Fruit fly (Drosophila melanogaster): Measurements from ENCODE around the gene Skel.
A peak's percentile ranks its signal among the peaks of the same experiment; 100 is the strongest.

The Skel gene

dm6 chr3R:10664942-10665341 is 21.8 kb upstream of the Skel start (continued):
- no peak for TF ChIP-seq corto (GFP tag; optimal IDR thresholded peaks at IDR 0.05)
- peak; percentile 31 for TF ChIP-seq CG8290 (GFP tag; optimal IDR thresholded peaks at IDR 0.05)
- peak in 1 of 2 experiments; percentile 65 for TF ChIP-seq CG8290 (tag; optimal IDR thresholded peaks at IDR 0.05)
- TF ChIP-seq gsb (GFP tag; IDR thresholded peaks at IDR 0.05): peak; percentile 39; the same call in 1 of the 2 replicates
- TF ChIP-seq CG1024 (GFP tag; IDR thresholded peaks at IDR 0.05): peak; percentile 42; the same call in 1 of the 2 replicates
- 0 out of 2 replicates have a peak, but pooled peaks have one; percentile 22 for TF ChIP-seq Atf6 (GFP tag; IDR thresholded peaks at IDR 0.05)
- no peak for TF ChIP-seq CG14441 (GFP tag; IDR thresholded peaks at IDR 0.05)
- peak; percentile 23 to 60 for TF ChIP-seq bsh (GFP tag; optimal IDR thresholded peaks at IDR 0.05)
- TF ChIP-seq Adf1 (GFP tag; IDR thresholded peaks at IDR 0.05): peak; percentile 43; the same call in 1 of the 2 replicates
- no peak for TF ChIP-seq E2f2 (GFP tag; IDR thresholded peaks at IDR 0.05)
- TF ChIP-seq tll (GFP tag; optimal IDR thresholded peaks at IDR 0.05): no peak
- TF ChIP-seq CG14860 (GFP tag; IDR thresholded peaks at IDR 0.05; ENCODE audit: partially characterized antibody): no peak
- peak; percentile 55 for TF ChIP-seq CG13775 (GFP tag; optimal IDR thresholded peaks at IDR 0.05)
- peak; percentile 54 for TF ChIP-seq Hmr (GFP tag; optimal IDR thresholded peaks at IDR 0.05)
- peak; percentile 47 for TF ChIP-seq grau (tag; optimal IDR thresholded peaks at IDR 0.05)
- TF ChIP-seq CG15011 (GFP tag; optimal IDR thresholded peaks at IDR 0.05): no peak
- TF ChIP-seq amos (GFP tag; IDR thresholded peaks at IDR 0.05; ENCODE audit: partially characterized antibody): no peak
- peak; percentile 48 for TF ChIP-seq CG8089 (GFP tag; optimal IDR thresholded peaks at IDR 0.05)
- 0 out of 2 replicates have a peak, but pooled peaks have one; percentile 24 for TF ChIP-seq crol (GFP tag; IDR thresholded peaks at IDR 0.05)
- peak; percentile 40 for TF ChIP-seq shn (GFP tag; optimal IDR thresholded peaks at IDR 0.05)
- peak; percentile 47; the same call in 1 of the 3 replicates for TF ChIP-seq croc (GFP tag; conservative IDR thresholded peaks at IDR 0.05)
- TF ChIP-seq CG18619 (GFP tag; optimal IDR thresholded peaks at IDR 0.05): peak; percentile 25
- peak; percentile 41; the same call in 1 of the 3 replicates for TF ChIP-seq dysf (GFP tag; IDR thresholded peaks at IDR 0.05)
- peak; percentile 36 for TF ChIP-seq CG14710 (tag; optimal IDR thresholded peaks at IDR 0.05)
- no peak for TF ChIP-seq sc (optimal IDR thresholded peaks at IDR 0.05)
- TF ChIP-seq sc (GFP tag; optimal IDR thresholded peaks at IDR 0.05): peak; percentile 71
- no peak for TF ChIP-seq Bteb2 (GFP tag; optimal IDR thresholded peaks at IDR 0.05)
- TF ChIP-seq CG6689 (GFP tag; IDR thresholded peaks at IDR 0.05): peak; percentile 42; the same call in 1 of the 2 replicates
- TF ChIP-seq CG18262 (tag; optimal IDR thresholded peaks at IDR 0.05): peak; percentile 61
- no peak for TF ChIP-seq GATAe (GFP tag; conservative IDR thresholded peaks at IDR 0.05)
- TF ChIP-seq onecut (GFP tag; IDR thresholded peaks at IDR 0.05): peak; percentile 91
- TF ChIP-seq nau (GFP tag; optimal IDR thresholded peaks at IDR 0.05): peak; percentile 57
- peak; percentile 72 for TF ChIP-seq BtbVII (GFP tag; optimal IDR thresholded peaks at IDR 0.05)
- no peak for TF ChIP-seq Dip3 (GFP tag; optimal IDR thresholded peaks at IDR 0.05)
- peak; percentile 4 for TF ChIP-seq CG10654 (GFP tag; optimal IDR thresholded peaks at IDR 0.05)
- peak; percentile 91 for TF ChIP-seq Med (GFP tag)
- peak; percentile 42 for TF ChIP-seq CG6854 (GFP tag; optimal IDR thresholded peaks at IDR 0.05)
- TF ChIP-seq D19A (tag; optimal IDR thresholded peaks at IDR 0.05): peak; percentile 56
- TF ChIP-seq Hsf (GFP tag; optimal IDR thresholded peaks at IDR 0.05): peak; percentile 23
- no peak for TF ChIP-seq CG9609 (GFP tag; optimal IDR thresholded peaks at IDR 0.05)
- no peak for TF ChIP-seq Doc2 (GFP tag; IDR thresholded peaks at IDR 0.05)
- TF ChIP-seq disco-r (GFP tag; optimal IDR thresholded peaks at IDR 0.05): no peak
- TF ChIP-seq CG12769 (tag; optimal IDR thresholded peaks at IDR 0.05): peak; percentile 56
- peak; percentile 1 for TF ChIP-seq Sry-δ (GFP tag; optimal IDR thresholded peaks at IDR 0.05)
- TF ChIP-seq sima (GFP tag; optimal IDR thresholded peaks at IDR 0.05): peak; percentile 31
- peak; percentile 48; the same call in 1 of the 2 replicates for TF ChIP-seq ranshi (GFP tag; IDR thresholded peaks at IDR 0.05)
- peak; percentile 33 for TF ChIP-seq Sox102F (GFP tag; optimal IDR thresholded peaks at IDR 0.05)
- peak; percentile 98 for TF ChIP-seq chinmo (GFP tag; IDR thresholded peaks at IDR 0.05; ENCODE audit: partially characterized antibody)
- peak; percentile 14 for TF ChIP-seq CHES-1-like (GFP tag; optimal IDR thresholded peaks at IDR 0.05)
- TF ChIP-seq CG17802 (tag; optimal IDR thresholded peaks at IDR 0.05): peak; percentile 46
- TF ChIP-seq zfh1 (GFP tag; IDR thresholded peaks at IDR 0.05): peak; percentile 65; the same call in 1 of the 3 replicates

Measured in whole organism, embryonic.